Fruit fly (Drosophila melanogaster): ENCODE measurements around the gene CG3308.
A peak's percentile ranks its signal among the peaks of the same experiment; 100 is the strongest.

Gene CG3308

dm6 chr3R:21267972-21268512 lies 5.6 kb downstream of the CG3308 start (continued):
- TF ChIP-seq mirr (GFP tag; optimal IDR thresholded peaks at IDR 0.05), result peak; percentile 78
- TF ChIP-seq CG9817 (tag; optimal IDR thresholded peaks at IDR 0.05), result no peak

- TF ChIP-seq en (GFP tag; optimal IDR thresholded peaks at IDR 0.05) (no peak), ham (GFP tag; IDR thresholded peaks at IDR 0.05) (no peak), CG12391 (tag; optimal IDR thresholded peaks at IDR 0.05) (peak; percentile 35), CG13424 (tag; optimal IDR thresholded peaks at IDR 0.05) (no peak), psq (GFP tag; optimal IDR thresholded peaks at IDR 0.05) (no peak), Med (GFP tag) (peak; percentile 91), Hey (tag; optimal IDR thresholded peaks at IDR 0.05) (no peak), Hr78 (GFP tag; optimal IDR thresholded peaks at IDR 0.05) (no peak), gt (GFP tag; IDR thresholded peaks at IDR 0.05) (no peak), Myb (GFP tag; optimal IDR thresholded peaks at IDR 0.05) (no peak), pfk (GFP tag; optimal IDR thresholded peaks at IDR 0.05) (no peak), sd (tag; optimal IDR thresholded peaks at IDR 0.05) (no peak), CTCF (GFP tag; optimal IDR thresholded peaks at IDR 0.05) (no peak), CG12219 (GFP tag; optimal IDR thresholded peaks at IDR 0.05) (peak; percentile 27), CG13624 (GFP tag; optimal IDR thresholded peaks at IDR 0.05) (no peak), CG12659 (GFP tag; optimal IDR thresholded peaks at IDR 0.05) (peak; percentile 33), ems (GFP tag; optimal IDR thresholded peaks at IDR 0.05) (no peak), CG9437 (GFP tag; optimal IDR thresholded peaks at IDR 0.05) (no peak), CG1647 (GFP tag; optimal IDR thresholded peaks at IDR 0.05) (no peak), CG7745 (tag; optimal IDR thresholded peaks at IDR 0.05) (no peak), Ets65A (GFP tag) (no peak), Fer2 (tag; optimal IDR thresholded peaks at IDR 0.05) (no peak), bowl (GFP tag; IDR thresholded peaks at IDR 0.05) (no peak), CG15601 (tag; optimal IDR thresholded peaks at IDR 0.05) (peak; percentile 12), tll (GFP tag; optimal IDR thresholded peaks at IDR 0.05) (no peak), Six4 (GFP tag; optimal IDR thresholded peaks at IDR 0.05) (no peak), Ravus (GFP tag; IDR thresholded peaks at IDR 0.05) (no peak), chif (GFP tag; optimal IDR thresholded peaks at IDR 0.05) (no peak), CG18476 (GFP tag; optimal IDR thresholded peaks at IDR 0.05) (no peak), CG1832 (GFP tag; optimal IDR thresholded peaks at IDR 0.05) (no peak), crp (GFP tag; optimal IDR thresholded peaks at IDR 0.05) (no peak), E2f1 (GFP tag; IDR thresholded peaks at IDR 0.05) (no peak), H15 (GFP tag; IDR thresholded peaks at IDR 0.05) (0 out of 3 replicates have a peak, but pooled peaks have one; percentile 54), CG10959 (GFP tag; IDR thresholded peaks at IDR 0.05) (peak; percentile 28; the same call in 1 of the 2 replicates), Eip74EF (GFP tag; optimal IDR thresholded peaks at IDR 0.05) (no peak), CG33213 (GFP tag; optimal IDR thresholded peaks at IDR 0.05) (no peak), CG14014 (GFP tag; IDR thresholded peaks at IDR 0.05) (peak; percentile 64; the same call in 1 of the 2 replicates), knrl (GFP tag; IDR thresholded peaks at IDR 0.05; ENCODE audit: partially characterized antibody) (no peak), CG34422 (GFP tag; IDR thresholded peaks at IDR 0.05) (no peak), Jarid2 (GFP tag; optimal IDR thresholded peaks at IDR 0.05) (no peak), sisA (GFP tag; IDR thresholded peaks at IDR 0.05) (no peak), CG18262 (tag; optimal IDR thresholded peaks at IDR 0.05) (no peak), CG34224 (GFP tag; IDR thresholded peaks at IDR 0.05; ENCODE audit: partially characterized antibody) (no peak), CG2199 (GFP tag; IDR thresholded peaks at IDR 0.05) (no peak), CG12155 (GFP tag; optimal IDR thresholded peaks at IDR 0.05) (no peak), nau (GFP tag; optimal IDR thresholded peaks at IDR 0.05) (no peak), lbe (GFP tag; optimal IDR thresholded peaks at IDR 0.05) (no peak)
Measured at dm6 chr3R:21263177-21263576, 10.4 kb downstream of the CG3308 start.
